Fruit fly (Drosophila melanogaster): ENCODE results near the gene TpnC73F.
A peak's percentile ranks its signal among the peaks of the same experiment; 100 is the strongest.

Gene TpnC73F

dm6 chr3L:17033309-17033708, 12.6 kb upstream of the TpnC73F start (continued):
- no peak for TF ChIP-seq sc (optimal IDR thresholded peaks at IDR 0.05)
- TF ChIP-seq sc (GFP tag; optimal IDR thresholded peaks at IDR 0.05): peak; percentile 33
- no peak for TF ChIP-seq CG12942 (GFP tag; optimal IDR thresholded peaks at IDR 0.05)
- TF ChIP-seq CTCF (GFP tag; optimal IDR thresholded peaks at IDR 0.05): no peak
- no peak for TF ChIP-seq abd-A (tag; optimal IDR thresholded peaks at IDR 0.05)

DNA sequence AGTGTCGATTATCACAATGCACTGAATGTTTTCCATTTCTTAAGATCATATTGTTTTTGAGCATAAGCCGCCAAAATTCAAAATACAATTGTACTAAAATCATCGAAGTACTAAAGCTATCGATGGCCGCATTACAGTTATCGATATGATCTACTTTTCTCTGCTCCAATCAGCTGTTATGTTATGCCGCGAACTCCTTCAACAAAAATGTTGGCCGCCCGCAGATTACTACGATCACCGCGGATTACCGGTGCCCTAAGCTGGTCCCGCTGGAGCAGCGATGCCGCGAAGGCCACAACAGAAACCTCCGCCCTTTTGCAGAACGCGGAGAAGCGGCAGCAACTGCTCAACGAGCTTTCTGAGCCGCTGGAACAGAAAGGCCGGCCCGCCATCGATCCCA, 10.4 kb upstream of the TpnC73F start, which contains the start of gene beg:
TSS of gene beg (plus strand) at position 177 of the 400 bp plus-strand sequence.
- peak; percentile 69 for TF ChIP-seq CG2116 (GFP tag; optimal IDR thresholded peaks at IDR 0.05)
- TF ChIP-seq HLH4C (GFP tag; IDR thresholded peaks at IDR 0.05; ENCODE audit: partially characterized antibody): peak; percentile 81
- peak; percentile 79 for TF ChIP-seq nerfin-2 (GFP tag; IDR thresholded peaks at IDR 0.05; ENCODE audit: partially characterized antibody)
- peak; percentile 60 for TF ChIP-seq BEAF-32 (GFP tag; optimal IDR thresholded peaks at IDR 0.05)
- 0 out of 4 replicates have a peak, but pooled peaks have one; percentile 54 for TF ChIP-seq chinmo (GFP tag; IDR thresholded peaks at IDR 0.05; ENCODE audit: partially characterized antibody)
- peak; percentile 90 for TF ChIP-seq Dp (GFP tag; optimal IDR thresholded peaks at IDR 0.05)
- TF ChIP-seq gt (GFP tag; IDR thresholded peaks at IDR 0.05): no peak
- TF ChIP-seq mld (GFP tag; IDR thresholded peaks at IDR 0.05; ENCODE audit: partially characterized antibody): peak; percentile 64; the same call in 1 of the 3 replicates
- TF ChIP-seq ttk (GFP tag; IDR thresholded peaks at IDR 0.05): no peak
- TF ChIP-seq Blimp-1 (GFP tag; optimal IDR thresholded peaks at IDR 0.05): no peak
- TF ChIP-seq MBD-R2 (GFP tag; IDR thresholded peaks at IDR 0.05): peak; percentile 87
- TF ChIP-seq CG14860 (GFP tag; IDR thresholded peaks at IDR 0.05; ENCODE audit: partially characterized antibody): peak; percentile 52; the same call in 2 of the 3 replicates
- no peak for TF ChIP-seq TFAM (GFP tag; optimal IDR thresholded peaks at IDR 0.05)
- no peak for TF ChIP-seq Bdp1 (GFP tag; optimal IDR thresholded peaks at IDR 0.05)
- TF ChIP-seq Mes4 (GFP tag; optimal IDR thresholded peaks at IDR 0.05): no peak
- TF ChIP-seq unc-4 (GFP tag; IDR thresholded peaks at IDR 0.05; ENCODE audit: partially characterized antibody): peak; percentile 72
- peak; percentile 79 for TF ChIP-seq bbx (GFP tag; IDR thresholded peaks at IDR 0.05; ENCODE audit: partially characterized antibody)
- TF ChIP-seq E2f2 (GFP tag; IDR thresholded peaks at IDR 0.05): peak; percentile 92
- no peak for TF ChIP-seq CG31441 (GFP tag; IDR thresholded peaks at IDR 0.05)
- no peak for TF ChIP-seq CG17328 (GFP tag; IDR thresholded peaks at IDR 0.05)
- TF ChIP-seq ken (GFP tag; IDR thresholded peaks at IDR 0.05): no peak
- TF ChIP-seq CG9797 (GFP tag; optimal IDR thresholded peaks at IDR 0.05): no peak
- TF ChIP-seq stwl (tag; optimal IDR thresholded peaks at IDR 0.05): peak; percentile 20
- TF ChIP-seq Dip3 (GFP tag; optimal IDR thresholded peaks at IDR 0.05): no peak
- no peak for TF ChIP-seq CG1529 (GFP tag; optimal IDR thresholded peaks at IDR 0.05)
- peak; percentile 32 for TF ChIP-seq CG14710 (tag; optimal IDR thresholded peaks at IDR 0.05)
- TF ChIP-seq inv (GFP tag; IDR thresholded peaks at IDR 0.05; ENCODE audit: partially characterized antibody): peak; percentile 24; the same call in 1 of the 2 replicates
- no peak for TF ChIP-seq sens-2 (GFP tag; IDR thresholded peaks at IDR 0.05)
- no peak for TF ChIP-seq CG10274 (GFP tag; optimal IDR thresholded peaks at IDR 0.05)
- TF ChIP-seq Sry-δ (GFP tag; optimal IDR thresholded peaks at IDR 0.05): peak; percentile 34
- TF ChIP-seq zen2 (GFP tag; IDR thresholded peaks at IDR 0.05; ENCODE audit: partially characterized antibody): peak; percentile 83; the same call in 2 of the 3 replicates
- TF ChIP-seq gsb-n (tag; optimal IDR thresholded peaks at IDR 0.05): no peak
- TF ChIP-seq Doc2 (GFP tag; IDR thresholded peaks at IDR 0.05): no peak
- TF ChIP-seq kni (GFP tag; optimal IDR thresholded peaks at IDR 0.05): no peak
- peak in 1 of 2 experiments; percentile 17 for TF ChIP-seq Pdp1 (GFP tag; optimal IDR thresholded peaks at IDR 0.05)
- TF ChIP-seq Scr (GFP tag; IDR thresholded peaks at IDR 0.05; ENCODE audit: partially characterized antibody): peak; percentile 68
- peak; percentile 30 to 90 for TF ChIP-seq crp (GFP tag; optimal IDR thresholded peaks at IDR 0.05)
- peak; percentile 49; the same call in 2 of the 3 replicates for TF ChIP-seq vnd (GFP tag; IDR thresholded peaks at IDR 0.05; ENCODE audit: partially characterized antibody)
- TF ChIP-seq pho (GFP tag; optimal IDR thresholded peaks at IDR 0.05): no peak
- TF ChIP-seq Dad (GFP tag; optimal IDR thresholded peaks at IDR 0.05): no peak
- TF ChIP-seq bab2 (GFP tag; optimal IDR thresholded peaks at IDR 0.05): no peak
- no peak for TF ChIP-seq CG2678 (tag; optimal IDR thresholded peaks at IDR 0.05)
- TF ChIP-seq Camta (GFP tag; optimal IDR thresholded peaks at IDR 0.05): no peak
